Worm (Caenorhabditis elegans) whole organism, late embryonic: Measurements from ENCODE around the gene ZK662.2.

Experiments
- ceh-2 ChIP-seq: sonication (generic microtip); optimal IDR thresholded peaks from 2 replicates; lab custom pipeline; 2016; ENCODE audit warnings: missing genotype, missing genetic modification characterization, missing compliant biosample characterization
- ceh-22 ChIP-seq: sonication (generic microtip); optimal IDR thresholded peaks from 2 replicates; lab custom pipeline; 2017; ENCODE audit warnings: missing biosample characterization, missing genetic modification characterization
- ceh-34 ChIP-seq: sonication (generic microtip); optimal IDR thresholded peaks from 2 replicates; lab custom pipeline; 2016; ENCODE audit warnings: mild to moderate bottlenecking, missing genetic modification characterization, missing compliant biosample characterization
- ceh-9 ChIP-seq: sonication (generic microtip); optimal IDR thresholded peaks from 2 replicates; lab custom pipeline; 2016; ENCODE audit warnings: mild to moderate bottlenecking, missing genetic modification characterization, inconsistent platforms, missing compliant biosample characterization
- dmd-4 ChIP-seq: sonication (generic microtip); optimal IDR thresholded peaks from 2 replicates; lab custom pipeline; 2016; ENCODE audit warnings: borderline replicate concordance, missing genetic modification characterization, missing compliant biosample characterization
- dve-1 ChIP-seq: sonication (generic microtip); optimal IDR thresholded peaks from 2 replicates; lab custom pipeline; 2017; ENCODE audit warnings: antibody characterized with exemption, mild to moderate bottlenecking, missing genetic modification characterization, missing compliant biosample characterization
- elt-2 ChIP-seq: sonication (generic microtip); optimal IDR thresholded peaks from 2 replicates; lab custom pipeline; 2016; ENCODE audit warnings: missing genetic modification reagents, missing genetic modification characterization, missing compliant biosample characterization
- gmeb-2 ChIP-seq: sonication (generic microtip); optimal IDR thresholded peaks from 2 replicates; lab custom pipeline; 2016; ENCODE audit warnings: missing genetic modification characterization, inconsistent platforms, missing compliant biosample characterization
- hlh-30 ChIP-seq: sonication (generic microtip); optimal IDR thresholded peaks from 2 replicates; lab custom pipeline; 2017; ENCODE audit warnings: antibody characterized with exemption, missing genetic modification characterization, missing compliant biosample characterization; ENCODE audit not compliant: insufficient read depth
- madf-2 ChIP-seq: sonication (generic microtip); optimal IDR thresholded peaks from 2 replicates; lab custom pipeline; 2017; ENCODE audit warnings: missing genetic modification characterization, missing compliant biosample characterization
- nhr-11 ChIP-seq: fragments of 150-350 bp; optimal IDR thresholded peaks from 2 replicates; lab custom pipeline; 2014; ENCODE audit warnings: missing biosample characterization, missing genetic modification characterization
- pqm-1 ChIP-seq: sonication (generic microtip); optimal IDR thresholded peaks from 2 replicates; lab custom pipeline; 2016; ENCODE audit warnings: missing genetic modification characterization, missing compliant biosample characterization
- unc-86 ChIP-seq: sonication (generic microtip); optimal IDR thresholded peaks from 2 replicates; lab custom pipeline; 2016; ENCODE audit warnings: missing genetic modification characterization, missing compliant biosample characterization

- no peak for TF ChIP-seq nhr-11 (tag; lab: Kevin White, UChicago)
- no peak for TF ChIP-seq unc-86
- TF ChIP-seq elt-2 (tag; lab: Kevin White, UChicago), result no peak
- TF ChIP-seq ceh-9 (tag; lab: Kevin White, UChicago), result no peak
- TF ChIP-seq ceh-22 (tag; lab: Kevin White, UChicago), result no peak
- TF ChIP-seq hlh-30 (tag; lab: Kevin White, UChicago), result no peak
- no peak for TF ChIP-seq dmd-4 (tag; lab: Kevin White, UChicago)
- TF ChIP-seq ceh-34 (tag; lab: Kevin White, UChicago), result no peak
- TF ChIP-seq ceh-2 (tag; lab: Kevin White, UChicago), result no peak
- no peak for TF ChIP-seq madf-2 (tag; lab: Kevin White, UChicago)
- no peak for TF ChIP-seq dve-1
- no peak for TF ChIP-seq gmeb-2
- no peak for TF ChIP-seq pqm-1 (tag; lab: Kevin White, UChicago)
Observed at ce11 chrX:15654969-15655368, 41.5 kb upstream of the ZK662.2 start.
